Fruit fly (Drosophila melanogaster): ENCODE data around the gene dsd.
A peak's percentile ranks its signal among the peaks of the same experiment; 100 is the strongest.

The dsd gene

DNA sequence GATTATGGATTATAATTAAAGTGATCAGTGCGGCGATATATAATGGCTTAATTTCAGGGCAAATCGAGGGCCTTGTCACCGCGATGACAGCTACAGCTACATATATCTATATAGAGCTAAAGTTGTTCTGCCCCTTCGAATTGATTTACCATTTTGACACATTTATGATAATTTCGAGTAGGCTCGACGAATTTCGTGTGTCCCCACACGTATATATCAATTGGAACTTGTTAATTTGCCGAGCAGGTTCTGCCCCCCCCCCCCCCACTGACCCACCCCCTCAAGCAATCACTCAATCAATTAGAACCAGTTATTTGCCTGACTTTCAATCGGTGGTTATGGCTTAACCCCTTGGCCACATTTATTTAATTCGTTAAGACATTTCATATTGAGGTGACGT, 27.8 kb downstream of the dsd start:
- TF ChIP-seq noc (tag; optimal IDR thresholded peaks at IDR 0.05) = no peak

dm6 chr3R:27570692-27571091, 36.5 kb downstream of the dsd start:
- no peak for TF ChIP-seq noc (tag; optimal IDR thresholded peaks at IDR 0.05)

dm6 chr3R:27569706-27570105, 37.5 kb downstream of the dsd start:
- TF ChIP-seq noc (tag; optimal IDR thresholded peaks at IDR 0.05) = peak; percentile 93

DNA sequence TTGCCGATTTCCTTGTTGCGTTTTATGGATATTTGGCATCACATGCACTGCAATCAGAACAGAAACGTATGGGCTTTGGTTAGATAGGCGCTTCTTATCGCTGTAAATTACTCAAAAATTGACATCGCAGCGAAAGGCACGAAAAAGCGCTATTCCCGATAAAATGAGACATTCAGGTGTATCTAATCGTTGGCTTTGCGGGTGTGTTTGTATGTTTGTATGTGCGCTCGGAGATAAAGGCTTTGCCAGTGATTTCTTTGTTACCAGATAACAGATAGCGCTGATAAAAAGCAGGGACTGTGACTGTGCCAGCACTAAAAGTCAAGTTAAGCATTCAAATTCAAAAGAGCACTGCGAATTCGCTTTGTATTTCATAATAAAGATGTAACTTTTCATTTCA, 38.7 kb downstream of the dsd start:
- TF ChIP-seq noc (tag; optimal IDR thresholded peaks at IDR 0.05) = no peak

DNA sequence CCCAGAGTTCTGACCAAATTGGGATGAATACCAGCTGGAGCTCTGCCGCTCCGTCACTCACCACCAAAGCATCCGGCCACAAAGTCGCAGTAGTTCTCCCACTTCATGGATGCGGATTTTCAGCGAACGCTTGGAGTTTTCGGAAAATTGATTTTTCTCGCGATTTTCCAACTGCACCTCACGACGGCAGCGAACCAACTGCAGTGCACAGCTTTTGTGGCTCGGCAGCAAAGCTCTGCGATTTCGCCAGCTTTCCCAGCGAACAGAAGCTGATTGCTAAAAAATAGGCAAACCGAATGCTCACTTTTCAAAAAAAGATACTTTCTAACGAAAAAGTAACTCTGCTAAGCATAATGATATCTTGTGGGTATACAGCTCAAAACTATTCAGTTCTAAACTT, 46.1 kb downstream of the dsd start, which contains the start of gene CG5646:
Gene CG5646 (minus strand): TSS at position 206 of the 400 bp plus-strand sequence.
- TF ChIP-seq noc (tag; optimal IDR thresholded peaks at IDR 0.05) = no peak

DNA sequence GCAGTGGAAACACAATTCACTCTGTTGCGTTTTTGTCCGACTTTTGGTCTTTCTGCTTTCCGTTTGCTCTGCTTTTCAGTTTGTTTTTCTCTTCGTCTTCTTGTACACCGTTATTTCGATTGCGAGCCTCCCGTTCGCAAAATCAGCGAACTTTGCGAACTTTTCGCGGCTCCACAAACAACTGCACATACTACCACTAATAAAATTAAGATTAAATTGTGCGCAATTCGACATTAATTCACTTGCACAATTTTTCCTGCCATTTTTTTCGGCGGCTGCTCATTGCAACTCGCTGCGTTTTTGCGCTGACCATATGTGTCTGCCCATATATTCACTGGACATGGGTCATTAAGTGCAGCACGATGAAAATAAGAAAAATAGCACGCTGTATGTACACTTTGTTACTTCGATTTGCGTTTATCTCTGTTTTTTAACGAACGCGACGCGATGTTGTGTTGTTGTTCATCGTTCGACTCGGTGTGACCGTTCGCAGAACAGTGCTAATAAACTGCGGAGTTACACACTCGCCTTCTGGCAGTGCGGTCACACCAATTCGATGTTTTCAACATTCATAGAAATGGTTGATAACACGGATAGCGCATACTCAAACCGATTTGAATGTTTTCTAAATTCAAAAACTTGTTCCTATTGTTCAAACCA, 48.4 kb downstream of the dsd start, which contains the start of gene Klp98A:
Gene Klp98A (minus strand): TSS at position 486 of the 660 bp plus-strand sequence.
- no peak for TF ChIP-seq noc (tag; optimal IDR thresholded peaks at IDR 0.05)

- no peak for TF ChIP-seq noc (tag; optimal IDR thresholded peaks at IDR 0.05)
These were observed 49.1 kb downstream of the dsd start for dm6 chr3R:27557970-27558659.

DNA sequence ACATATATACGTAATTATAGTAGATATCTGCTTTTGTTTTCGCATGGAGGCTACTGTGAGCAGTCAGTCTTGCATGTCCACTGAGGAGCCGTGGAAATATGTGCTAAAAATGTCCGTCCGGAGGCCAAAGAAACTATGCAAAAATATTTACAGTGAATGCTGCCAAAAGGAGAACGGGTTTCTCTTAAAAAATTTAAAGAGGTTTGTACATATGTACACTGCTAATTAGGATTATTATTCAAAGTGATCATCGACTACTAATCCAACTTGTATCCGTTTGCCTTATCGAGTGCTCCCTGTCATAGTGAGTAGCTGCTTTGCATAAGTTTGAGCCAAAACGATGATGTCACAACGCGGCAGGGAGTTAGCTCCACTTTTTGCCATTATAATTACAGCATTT, 50.2 kb downstream of the dsd start:
- peak; percentile 89 for TF ChIP-seq noc (tag; optimal IDR thresholded peaks at IDR 0.05)

DNA sequence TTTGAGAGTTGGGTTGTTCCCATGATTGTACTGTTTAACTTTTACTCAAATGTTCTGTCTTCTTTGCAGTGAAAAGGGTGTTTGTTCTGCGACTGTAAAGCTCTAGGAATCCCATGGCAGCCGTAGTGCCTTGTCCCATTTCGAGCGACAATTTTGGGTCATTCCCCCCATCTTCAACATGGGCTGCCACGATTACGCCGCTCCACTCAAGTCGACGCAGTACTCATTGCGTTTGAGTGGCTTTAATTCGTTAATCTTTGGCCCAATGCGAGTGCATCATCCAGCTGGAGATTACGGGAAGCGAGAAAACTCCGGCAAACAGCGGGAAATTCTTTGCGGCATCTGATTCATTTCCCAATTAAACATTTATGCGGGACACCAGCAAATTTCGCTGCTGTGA, 50.7 kb downstream of the dsd start:
- no peak for TF ChIP-seq noc (tag; optimal IDR thresholded peaks at IDR 0.05)

dm6 chr3R:27555853-27556252, 51.3 kb downstream of the dsd start:
- no peak for TF ChIP-seq noc (tag; optimal IDR thresholded peaks at IDR 0.05)

DNA sequence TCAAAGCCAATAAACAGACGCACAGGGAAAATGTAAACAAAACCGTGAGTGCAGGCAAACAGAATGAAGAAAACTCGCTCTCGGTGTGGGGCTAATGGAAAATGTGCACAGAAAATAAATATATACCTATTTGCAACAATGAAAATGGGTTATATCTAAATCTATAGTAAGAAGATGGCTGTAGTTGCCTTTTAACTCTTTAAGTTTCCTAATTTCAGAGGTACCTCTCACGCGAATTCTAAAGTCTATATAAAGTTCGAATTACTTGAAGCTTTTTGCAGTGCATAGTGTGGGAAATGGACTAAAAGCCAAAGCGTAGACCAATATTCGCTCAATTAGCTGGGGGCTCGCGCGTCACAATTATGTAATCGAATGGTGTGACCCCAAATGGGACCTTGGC, 52.2 kb downstream of the dsd start:
- no peak for TF ChIP-seq noc (tag; optimal IDR thresholded peaks at IDR 0.05)

DNA sequence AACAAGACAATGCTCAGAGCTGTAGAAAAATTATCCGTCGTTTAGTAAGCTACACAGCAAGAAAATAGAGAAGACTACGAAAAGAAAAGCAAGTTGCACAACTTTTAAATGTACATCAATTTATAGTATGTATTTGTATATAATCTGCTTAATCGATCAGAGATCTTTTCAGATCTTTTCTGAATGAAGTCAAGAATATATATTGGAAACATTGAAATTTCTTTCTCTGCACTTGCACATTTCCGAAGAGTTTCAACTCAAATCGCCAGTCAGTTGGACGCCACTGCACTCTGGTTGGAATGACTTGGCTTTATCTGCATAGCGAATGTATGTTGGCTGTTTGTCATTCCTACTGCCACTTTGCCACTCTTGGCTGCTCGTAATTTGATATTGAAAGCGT, 53.3 kb downstream of the dsd start:
- no peak for TF ChIP-seq noc (tag; optimal IDR thresholded peaks at IDR 0.05)

- TF ChIP-seq noc (tag; optimal IDR thresholded peaks at IDR 0.05) = no peak
These were observed 53.8 kb downstream of the dsd start for dm6 chr3R:27553379-27553778.

DNA sequence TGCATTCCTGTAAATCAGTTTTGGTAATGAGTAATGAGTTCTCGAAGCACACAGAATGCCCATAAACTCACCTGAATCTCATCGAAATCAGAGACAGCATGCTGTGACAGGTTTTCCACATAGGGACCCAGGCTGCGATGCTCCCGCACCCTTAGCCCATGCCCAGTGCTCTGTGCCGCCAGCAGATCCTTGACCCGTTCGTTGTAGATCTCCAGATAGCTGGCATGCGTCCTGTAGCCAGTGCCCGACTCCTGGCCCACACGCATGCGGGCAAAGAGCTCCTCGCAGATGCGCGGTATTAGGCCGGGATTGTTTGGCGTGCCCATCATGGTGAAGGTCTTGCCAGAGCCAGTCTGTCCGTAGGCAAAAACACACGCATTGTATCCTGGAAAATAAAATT, 54.5 kb downstream of the dsd start:
- no peak for TF ChIP-seq noc (tag; optimal IDR thresholded peaks at IDR 0.05)

All from whole organism, larva.